Worm (Caenorhabditis elegans): ENCODE measurements around the gene ZK697.14.

DNA sequence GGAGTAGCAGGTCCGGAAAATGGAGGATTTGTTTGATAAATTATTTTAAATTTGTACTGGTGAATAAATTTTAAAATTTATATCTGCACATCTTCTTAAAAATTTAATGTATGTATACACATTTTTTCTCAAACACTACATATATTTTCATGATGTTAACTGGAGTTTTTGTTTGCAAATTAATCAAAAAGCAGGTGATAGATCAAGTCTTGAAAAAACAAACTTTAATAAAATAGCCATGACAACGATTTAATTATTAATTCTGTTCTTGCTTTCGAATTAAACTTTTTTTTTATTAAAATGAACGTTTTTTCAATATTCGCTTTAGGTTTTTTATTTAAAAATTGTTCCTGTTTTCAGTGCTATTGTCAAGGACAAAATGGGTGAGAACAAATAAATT lies 38.7 kb upstream of the ZK697.14 start, which contains the start of gene F36H9.1:
- TF ChIP-seq ama-1 (optimal IDR thresholded peaks at IDR 0.05) (no peak), tra-4 (tag; optimal IDR thresholded peaks at IDR 0.05) (no peak), tbx-37 (GFP tag; conservative IDR thresholded peaks at IDR 0.05) (no peak), B0310.2 (tag; optimal IDR thresholded peaks at IDR 0.05) (no peak), flt-1 (GFP tag; IDR thresholded peaks at IDR 0.05) (no peak), hmbx-1 (tag; optimal IDR thresholded peaks at IDR 0.05) (no peak), ceh-36 (tag; optimal IDR thresholded peaks at IDR 0.05) (no peak), ceh-13 (GFP tag; optimal IDR thresholded peaks at IDR 0.05) (no peak), ets-7 (tag; optimal IDR thresholded peaks at IDR 0.05) (no peak), sea-1 (GFP tag; conservative IDR thresholded peaks at IDR 0.05) (no peak)

Data from whole organism, early embryonic.